Fruit fly (Drosophila melanogaster): ENCODE measurements around the gene shv.

DNA sequence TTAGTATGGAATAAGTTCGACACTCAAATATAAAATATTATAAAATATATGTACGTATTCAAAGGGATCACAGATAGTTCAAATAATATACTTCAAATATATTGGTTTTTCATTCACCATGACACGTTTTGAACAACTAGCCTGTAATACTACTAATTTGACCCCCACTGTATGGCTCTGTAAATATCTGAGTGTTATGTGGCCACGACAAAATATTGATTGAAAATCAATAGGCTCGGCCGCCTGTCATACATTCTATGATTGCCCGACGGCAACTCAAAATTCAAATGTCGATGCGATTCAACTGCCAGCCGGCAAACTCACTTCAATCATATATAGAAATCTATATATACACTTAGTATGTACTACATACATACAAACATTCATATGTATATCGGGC lies 17.0 kb downstream of the shv start:
- TF ChIP-seq Myc (optimal IDR thresholded peaks at IDR 0.05) = no peak
- no peak for TF ChIP-seq h (optimal IDR thresholded peaks at IDR 0.05)
- TF ChIP-seq psq (optimal IDR thresholded peaks at IDR 0.05) = no peak
- TF ChIP-seq insv (optimal IDR thresholded peaks at IDR 0.05) = no peak
